Worm (Caenorhabditis elegans) whole organism, mixed stage, embryonic: ENCODE data around the gene irk-1.

ENCODE experiments used
- M03D4.4 ChIP-seq: sonication (generic microtip); optimal IDR thresholded peaks from 2 replicates; lab custom pipeline; 2017; ENCODE audit warnings: mild to moderate bottlenecking, missing genetic modification characterization, missing compliant biosample characterization
- ceh-39 ChIP-seq: fragments of 150-350 bp; optimal IDR thresholded peaks from 2 replicates; lab custom pipeline; 2014; ENCODE audit warnings: missing biosample characterization, missing genetic modification characterization
- elt-3 ChIP-seq: fragments of 150-350 bp; optimal IDR thresholded peaks from 2 replicates; lab custom pipeline; 2014; ENCODE audit warnings: missing biosample characterization, missing genetic modification characterization
- lin-13 ChIP-seq: fragments of 150-350 bp; optimal IDR thresholded peaks from 2 replicates; lab custom pipeline; 2014; ENCODE audit warnings: missing biosample characterization, missing genetic modification characterization
- lin-32 ChIP-seq: fragments of 200-800 bp; sonication (Bioruptor generic); optimal IDR thresholded peaks from 2 replicates; lab custom pipeline; 2018; ENCODE audit warnings: mild to moderate bottlenecking, missing genetic modification characterization, missing compliant biosample characterization
- mab-5 ChIP-seq: fragments of 150-350 bp; optimal IDR thresholded peaks from 2 replicates; lab custom pipeline; 2014; ENCODE audit warnings: missing biosample characterization, missing genetic modification characterization
- pha-4 ChIP-seq: fragments of 150-350 bp; optimal IDR thresholded peaks from 2 replicates; lab custom pipeline; 2018; ENCODE audit warnings: missing biosample characterization, missing genetic modification reagents, missing genetic modification characterization
- unc-39 ChIP-seq: fragments of 150-350 bp; optimal IDR thresholded peaks from 2 replicates; lab custom pipeline; 2014; ENCODE audit warnings: missing biosample characterization, missing genetic modification characterization
- ztf-11 ChIP-seq: fragments of 150-350 bp; optimal IDR thresholded peaks from 2 replicates; lab custom pipeline; 2014; ENCODE audit warnings: missing biosample characterization, missing genetic modification characterization

- TF ChIP-seq ztf-11 (tag; lab: Kevin White, UChicago) = no peak
- no peak for TF ChIP-seq elt-3 (tag; lab: Kevin White, UChicago)
- no peak for TF ChIP-seq lin-32 (GFP tag; lab: Kevin White, UChicago)
- TF ChIP-seq M03D4.4 (tag; lab: Kevin White, UChicago) = no peak
- no peak for TF ChIP-seq ceh-39 (tag; lab: Kevin White, UChicago)
- TF ChIP-seq unc-39 = no peak
- no peak for TF ChIP-seq mab-5
- TF ChIP-seq pha-4 (tag; lab: Kevin White, UChicago) = no peak
- no peak for TF ChIP-seq lin-13 (tag; lab: Kevin White, UChicago)
These were observed 44.7 kb downstream of the irk-1 start, which contains the start of gene R03E9.2 for ce11 chrX:6733201-6733600.
